Worm (Caenorhabditis elegans): ENCODE results near the gene F54G2.1.

- TF ChIP-seq him-1 (tag; optimal IDR thresholded peaks at IDR 0.05) (no peak), W03F9.2 (tag; optimal IDR thresholded peaks at IDR 0.05) (no peak), dao-5 (tag; optimal IDR thresholded peaks at IDR 0.05) (no peak)
Observed at ce11 chrX:2664273-2664672, at the start of gene F54G2.1.
